Fruit fly (Drosophila melanogaster) whole organism, embryonic: ENCODE data around the gene AstC.

ENCODE experiments used
- B-H1 ChIP-seq: fragments of 200-800 bp; sonication (Bioruptor generic); IDR thresholded peaks from 3 replicates; pipeline ENCODE4 v1.3.6; 2022; ENCODE audit warnings: missing biosample characterization, missing genetic modification characterization
- Bgb ChIP-seq: fragments of 200-800 bp; sonication (Bioruptor generic); IDR thresholded peaks from 2 replicates; pipeline ENCODE4 v1.3.6; 2022; ENCODE audit warnings: missing biosample characterization, missing genetic modification characterization; ENCODE audit not compliant: partially characterized antibody
- CG10321 ChIP-seq: fragments of 200-800 bp; sonication (Bioruptor generic); IDR thresholded peaks from 2 replicates; pipeline ENCODE4 v1.3.6; 2022; ENCODE audit warnings: missing biosample characterization, missing genetic modification characterization
- CG11398 ChIP-seq: fragments of 200-800 bp; sonication (Bioruptor generic); optimal IDR thresholded peaks from 2 replicates; lab custom pipeline; 2016; ENCODE audit warnings: missing biosample characterization, missing genetic modification characterization
- CG12104 ChIP-seq: fragments of 200-800 bp; sonication (Bioruptor generic); optimal IDR thresholded peaks from 3 replicates; lab custom pipeline; 2016; ENCODE audit warnings: missing biosample characterization, missing genetic modification characterization
- CG12659 ChIP-seq: fragments of 200-800 bp; sonication (Bioruptor generic); optimal IDR thresholded peaks from 3 replicates; lab custom pipeline; 2017; ENCODE audit warnings: mild to moderate bottlenecking, missing biosample characterization, missing genetic modification reagents, missing genetic modification characterization
- CG13287 ChIP-seq: fragments of 200-800 bp; sonication (Bioruptor generic); IDR thresholded peaks from 2 replicates; pipeline ENCODE4 v1.3.6; 2022; ENCODE audit warnings: missing biosample characterization, missing genetic modification characterization; ENCODE audit not compliant: partially characterized antibody
- CG14441 ChIP-seq: fragments of 200-800 bp; sonication (Bioruptor generic); IDR thresholded peaks from 2 replicates; pipeline ENCODE4 v1.3.6; 2022; ENCODE audit warnings: missing biosample characterization, missing genetic modification characterization
- CG15011 ChIP-seq: fragments of 200-800 bp; sonication (Bioruptor generic); optimal IDR thresholded peaks from 3 replicates; lab custom pipeline; 2018; ENCODE audit warnings: missing biosample characterization, mild to moderate bottlenecking, missing genetic modification characterization
- CG1792 ChIP-seq: fragments of 200-800 bp; sonication (Bioruptor generic); optimal IDR thresholded peaks from 2 replicates; lab custom pipeline; 2016; ENCODE audit warnings: missing biosample characterization, missing genetic modification characterization
- CG18011 ChIP-seq: fragments of 200-800 bp; sonication (Bioruptor generic); optimal IDR thresholded peaks from 2 replicates; lab custom pipeline; 2017; ENCODE audit warnings: missing biosample characterization, missing genetic modification characterization, mild to moderate bottlenecking, moderate library complexity, missing genotype
- CG1832 ChIP-seq: fragments of 200-800 bp; sonication (Bioruptor generic); optimal IDR thresholded peaks from 2 replicates; lab custom pipeline; 2017; ENCODE audit warnings: missing biosample characterization, mild to moderate bottlenecking, missing genetic modification characterization, inconsistent platforms
- CG18599 ChIP-seq: fragments of 200-800 bp; sonication (Bioruptor generic); optimal IDR thresholded peaks from 3 replicates; lab custom pipeline; 2017; ENCODE audit warnings: missing biosample characterization, missing genetic modification characterization, mild to moderate bottlenecking, moderate library complexity, missing genetic modification reagents
- CG18764 ChIP-seq: fragments of 200-800 bp; sonication (Bioruptor generic); optimal IDR thresholded peaks from 3 replicates; lab custom pipeline; 2016; ENCODE audit warnings: missing biosample characterization, missing genetic modification characterization
- CG2875 ChIP-seq: fragments of 200-800 bp; sonication (Bioruptor generic); optimal IDR thresholded peaks from 2 replicates; lab custom pipeline; 2017; ENCODE audit warnings: missing biosample characterization, mild to moderate bottlenecking, missing genetic modification characterization, missing genetic modification reagents
- CG30431 ChIP-seq: fragments of 200-800 bp; sonication (Bioruptor generic); optimal IDR thresholded peaks from 2 replicates; lab custom pipeline; 2017; ENCODE audit warnings: missing biosample characterization, missing genetic modification characterization
- CG32767 ChIP-seq: fragments of 200-800 bp; sonication (Bioruptor generic); IDR thresholded peaks from 2 replicates; pipeline ENCODE4 v1.3.6; 2022; ENCODE audit warnings: missing biosample characterization, missing genetic modification characterization
- CG33557 ChIP-seq: fragments of 200-800 bp; sonication (Bioruptor generic); optimal IDR thresholded peaks from 2 replicates; lab custom pipeline; 2019; ENCODE audit warnings: missing biosample characterization, mild to moderate bottlenecking, missing genetic modification characterization, moderate library complexity
- CG3847 ChIP-seq: fragments of 200-800 bp; sonication (Bioruptor generic); IDR thresholded peaks from 2 replicates; pipeline ENCODE4 v1.3.6; 2022; ENCODE audit warnings: missing biosample characterization, missing genetic modification characterization
- CG3995 ChIP-seq: fragments of 200-800 bp; sonication (Bioruptor generic); optimal IDR thresholded peaks from 3 replicates; lab custom pipeline; 2016; ENCODE audit warnings: missing biosample characterization, missing genetic modification characterization
- CG4404 ChIP-seq: fragments of 200-800 bp; sonication (Bioruptor generic); IDR thresholded peaks from 2 replicates; pipeline ENCODE4 v1.3.6; 2022; ENCODE audit warnings: missing biosample characterization, missing genetic modification characterization
- CG5953 ChIP-seq: fragments of 200-800 bp; sonication (Bioruptor generic); IDR thresholded peaks from 2 replicates; pipeline ENCODE4 v1.3.6; 2022; ENCODE audit warnings: missing biosample characterization, missing genetic modification characterization
- CG6791 ChIP-seq: fragments of 200-800 bp; sonication (Bioruptor generic); IDR thresholded peaks from 3 replicates; pipeline ENCODE4 v1.3.6; 2022; ENCODE audit warnings: missing biosample characterization, missing genetic modification characterization; ENCODE audit not compliant: partially characterized antibody
- CG7556 ChIP-seq: fragments of 200-800 bp; sonication (Bioruptor generic); optimal IDR thresholded peaks from 2 replicates; lab custom pipeline; 2017; ENCODE audit warnings: missing biosample characterization, mild to moderate bottlenecking, missing genetic modification characterization
- CG7745 ChIP-seq: fragments of 200-800 bp; sonication (Bioruptor generic); optimal IDR thresholded peaks from 2 replicates; lab custom pipeline; 2018; ENCODE audit warnings: missing biosample characterization, mild to moderate bottlenecking, missing genetic modification characterization, moderate library complexity
- CG7963 ChIP-seq: fragments of 200-800 bp; sonication (Bioruptor generic); IDR thresholded peaks from 3 replicates; pipeline ENCODE4 v1.3.6; 2022; ENCODE audit warnings: missing biosample characterization, missing genetic modification characterization; ENCODE audit not compliant: partially characterized antibody
- CG8359 ChIP-seq: fragments of 200-800 bp; sonication (Bioruptor generic); optimal IDR thresholded peaks from 2 replicates; lab custom pipeline; 2017; ENCODE audit warnings: missing biosample characterization, mild to moderate bottlenecking, missing genetic modification characterization, borderline replicate concordance
- CG9932 ChIP-seq: fragments of 200-800 bp; sonication (Bioruptor generic); IDR thresholded peaks from 2 replicates; pipeline ENCODE4 v1.3.6; 2022; ENCODE audit warnings: missing biosample characterization, missing genetic modification characterization
- Dip3 ChIP-seq: fragments of 200-800 bp; sonication (Bioruptor generic); optimal IDR thresholded peaks from 3 replicates; lab custom pipeline; 2016; ENCODE audit warnings: missing biosample characterization, missing genetic modification characterization
- Dll ChIP-seq: fragments of 200-800 bp; sonication (Bioruptor generic); IDR thresholded peaks from 4 replicates; pipeline ENCODE4 v1.3.6; 2022; ENCODE audit warnings: missing biosample characterization, missing genetic modification characterization; ENCODE audit not compliant: partially characterized antibody
- Doc3 ChIP-seq: fragments of 200-800 bp; sonication (Bioruptor generic); IDR thresholded peaks from 3 replicates; pipeline ENCODE4 v1.3.6; 2022; ENCODE audit warnings: missing biosample characterization, missing genetic modification characterization; ENCODE audit not compliant: partially characterized antibody
- Hmx ChIP-seq: fragments of 200-800 bp; sonication (Bioruptor generic); optimal IDR thresholded peaks from 2 replicates; lab custom pipeline; 2016; ENCODE audit warnings: missing biosample characterization, missing genetic modification characterization
- Mes4 ChIP-seq: fragments of 200-800 bp; sonication (Bioruptor generic); optimal IDR thresholded peaks from 2 replicates; lab custom pipeline; 2016; ENCODE audit warnings: missing biosample characterization, missing genetic modification characterization
- PHDP ChIP-seq: fragments of 200-800 bp; sonication (Bioruptor generic); optimal IDR thresholded peaks from 3 replicates; lab custom pipeline; 2018; ENCODE audit warnings: missing biosample characterization, mild to moderate bottlenecking, missing genetic modification characterization, moderate library complexity
- Tbp ChIP-seq: fragments of >200 bp; optimal IDR thresholded peaks from 2 replicates; lab custom pipeline; 2018; ENCODE audit warnings: missing biosample characterization, missing genetic modification characterization
- bcd ChIP-seq: fragments of 200-800 bp; sonication (Bioruptor generic); optimal IDR thresholded peaks from 2 replicates; lab custom pipeline; 2017; ENCODE audit warnings: missing biosample characterization, mild to moderate bottlenecking, missing genetic modification characterization
- btn ChIP-seq: fragments of 200-800 bp; sonication (Bioruptor generic); optimal IDR thresholded peaks from 2 replicates; lab custom pipeline; 2016; ENCODE audit warnings: missing biosample characterization, missing genetic modification characterization
- exex ChIP-seq: fragments of 200-800 bp; sonication (Bioruptor generic); optimal IDR thresholded peaks from 4 replicates; lab custom pipeline; 2018; ENCODE audit warnings: missing biosample characterization, mild to moderate bottlenecking, missing genetic modification characterization, moderate library complexity
- ftz-f1 ChIP-seq: fragments of 200-800 bp; sonication (Bioruptor generic); optimal IDR thresholded peaks from 2 replicates; lab custom pipeline; 2016; ENCODE audit warnings: missing biosample characterization, missing genetic modification characterization
- gsb ChIP-seq: fragments of 200-800 bp; sonication (Bioruptor generic); IDR thresholded peaks from 2 replicates; pipeline ENCODE4 v1.3.6; 2022; ENCODE audit warnings: missing biosample characterization, missing genetic modification characterization
- knrl ChIP-seq: fragments of 200-800 bp; sonication (Bioruptor generic); IDR thresholded peaks from 3 replicates; pipeline ENCODE4 v1.3.6; 2022; ENCODE audit warnings: missing biosample characterization, missing genetic modification characterization; ENCODE audit not compliant: partially characterized antibody
- lab ChIP-seq: fragments of 200-800 bp; sonication (Bioruptor generic); optimal IDR thresholded peaks from 3 replicates; lab custom pipeline; 2017; ENCODE audit warnings: missing biosample characterization, missing genetic modification characterization, mild to moderate bottlenecking, moderate library complexity, missing genetic modification reagents
- lmd ChIP-seq: fragments of 200-800 bp; sonication (Bioruptor generic); IDR thresholded peaks from 2 replicates; pipeline ENCODE4 v1.3.6; 2022; ENCODE audit warnings: missing biosample characterization, missing genetic modification characterization
- luna ChIP-seq: fragments of 200-800 bp; sonication (Bioruptor generic); optimal IDR thresholded peaks from 2 replicates; lab custom pipeline; 2016; ENCODE audit warnings: missing biosample characterization, missing genetic modification characterization
- nom ChIP-seq: fragments of 200-800 bp; sonication (Bioruptor generic); optimal IDR thresholded peaks from 2 replicates; lab custom pipeline; 2017; ENCODE audit warnings: missing biosample characterization, missing genetic modification characterization, mild to moderate bottlenecking, moderate library complexity, missing genetic modification reagents
- pfk ChIP-seq: fragments of 200-800 bp; sonication (Bioruptor generic); optimal IDR thresholded peaks from 2 replicates; lab custom pipeline; 2018; ENCODE audit warnings: missing biosample characterization, mild to moderate bottlenecking, missing genetic modification characterization, moderate library complexity
- row ChIP-seq: fragments of 200-800 bp; sonication (Bioruptor generic); IDR thresholded peaks from 3 replicates; pipeline ENCODE4 v1.3.6; 2022; ENCODE audit warnings: missing biosample characterization, missing genetic modification characterization
- sima ChIP-seq: fragments of 200-800 bp; sonication (Bioruptor generic); optimal IDR thresholded peaks from 2 replicates; lab custom pipeline; 2016; ENCODE audit warnings: missing biosample characterization, missing genetic modification characterization

The AstC gene

dm6 chr2L:11057333-11058110 is 23.7 kb downstream of the AstC start (continued):
- TF ChIP-seq CG4404 (GFP tag; lab: Robert Waterston, UW) (peak; percentile 7; the same call in 1 of the 2 replicates), CG9932 (peak; percentile 74), B-H1 (GFP tag; lab: Robert Waterston, UW) (peak; percentile 71), row (peak; percentile 94), CG18599 (GFP tag; lab: Kevin White, UChicago) (peak; percentile 56), ftz-f1 (GFP tag; lab: Kevin White, UChicago) (no peak), Bgb (GFP tag; lab: Robert Waterston, UW) (peak; percentile 56; the same call in 1 of the 2 replicates), CG14441 (GFP tag; lab: Robert Waterston, UW) (peak; percentile 59), CG7963 (GFP tag; lab: Robert Waterston, UW) (no peak), bcd (GFP tag; lab: Kevin White, UChicago) (peak; percentile 55), CG18764 (GFP tag; lab: Kevin White, UChicago) (no peak), knrl (GFP tag; lab: Robert Waterston, UW) (no peak), CG15011 (no peak), CG3995 (GFP tag; lab: Kevin White, UChicago) (no peak), CG1832 (GFP tag; lab: Kevin White, UChicago) (no peak), btn (no peak), Hmx (GFP tag; lab: Kevin White, UChicago) (no peak), CG13287 (GFP tag; lab: Robert Waterston, UW) (peak; percentile 26; the same call in 1 of the 2 replicates), nom (GFP tag; lab: Kevin White, UChicago) (peak; percentile 80), CG3847 (GFP tag; lab: Robert Waterston, UW) (peak; percentile 80), CG2875 (GFP tag; lab: Kevin White, UChicago) (peak; percentile 60), sima (no peak), Doc3 (GFP tag; lab: Robert Waterston, UW) (no peak), CG8359 (GFP tag; lab: Kevin White, UChicago) (no peak), Tbp (no peak), CG12104 (peak; percentile 62), CG12659 (GFP tag; lab: Kevin White, UChicago) (peak; percentile 81), CG7745 (tag; lab: Kevin White, UChicago) (no peak), CG33557 (peak; percentile 67), CG10321 (peak; percentile 65), CG11398 (peak; percentile 29), CG32767 (GFP tag; lab: Robert Waterston, UW) (peak; percentile 73; the same call in 1 of the 2 replicates), CG6791 (GFP tag; lab: Robert Waterston, UW) (no peak), lab (GFP tag; lab: Kevin White, UChicago) (peak; percentile 35), exex (tag; lab: Kevin White, UChicago) (peak; percentile 38), CG7556 (peak; percentile 89), gsb (GFP tag; lab: Robert Waterston, UW) (0 out of 2 replicates have a peak, but pooled peaks have one; percentile 12), CG18011 (GFP tag; lab: Kevin White, UChicago) (peak; percentile 51), CG30431 (peak; percentile 56), luna (GFP tag; lab: Kevin White, UChicago) (no peak), PHDP (peak; percentile 69), CG1792 (GFP tag; lab: Kevin White, UChicago) (no peak), lmd (GFP tag; lab: Robert Waterston, UW) (peak; percentile 88), Dip3 (peak; percentile 26), CG5953 (GFP tag; lab: Robert Waterston, UW) (no peak), Dll (GFP tag; lab: Robert Waterston, UW) (no peak), pfk (no peak), Mes4 (GFP tag; lab: Kevin White, UChicago) (peak; percentile 7)
